Worm (Caenorhabditis elegans): ENCODE data around the gene C54G10.1.

- TF ChIP-seq ceh-32 (tag; optimal IDR thresholded peaks at IDR 0.05; ENCODE audit: poor library complexity), result no peak
- no peak for TF ChIP-seq nhr-25 (tag; optimal IDR thresholded peaks at IDR 0.05; ENCODE audit: borderline replicate concordance, insufficient read depth)
- TF ChIP-seq mdl-1 (tag; optimal IDR thresholded peaks at IDR 0.05), result no peak
- no peak for TF ChIP-seq egl-27 (tag; optimal IDR thresholded peaks at IDR 0.05)
- TF ChIP-seq vab-7 (GFP tag; IDR thresholded peaks at IDR 0.05), result no peak
- no peak for TF ChIP-seq ztf-11 (tag; optimal IDR thresholded peaks at IDR 0.05)
- TF ChIP-seq hlh-11 (tag; optimal IDR thresholded peaks at IDR 0.05), result peak; percentile 34
- no peak for TF ChIP-seq spr-3 (GFP tag; optimal IDR thresholded peaks at IDR 0.05)
- TF ChIP-seq lin-13 (GFP tag; optimal IDR thresholded peaks at IDR 0.05), result no peak
Observed at ce11 chrV:14595984-14596383, 44.9 kb upstream of the C54G10.1 start.
